Fruit fly (Drosophila melanogaster) whole organism, embryonic: ENCODE measurements around the gene Nepl3.
A peak's percentile ranks its signal among the peaks of the same experiment; 100 is the strongest.

Experiments
- CG10274 ChIP-seq: fragments of 200-800 bp; sonication (Bioruptor generic); optimal IDR thresholded peaks from 3 replicates; lab custom pipeline; 2017; ENCODE audit warnings: missing biosample characterization, mild to moderate bottlenecking, missing genetic modification characterization
- CG10321 ChIP-seq: fragments of 200-800 bp; sonication (Bioruptor generic); IDR thresholded peaks from 2 replicates; pipeline ENCODE4 v1.3.6; 2022; ENCODE audit warnings: missing biosample characterization, missing genetic modification characterization
- CG14050 ChIP-seq: fragments of 200-800 bp; sonication (Bioruptor generic); IDR thresholded peaks from 3 replicates; pipeline ENCODE4 v1.3.6; 2022; ENCODE audit warnings: missing biosample characterization, missing genetic modification characterization
- CG15269 ChIP-seq: fragments of 200-800 bp; sonication (Bioruptor generic); optimal IDR thresholded peaks from 2 replicates; lab custom pipeline; 2018; ENCODE audit warnings: missing biosample characterization, mild to moderate bottlenecking, missing genetic modification characterization, moderate library complexity
- CG15696 ChIP-seq: fragments of 200-800 bp; sonication (Bioruptor generic); optimal IDR thresholded peaks from 2 replicates; lab custom pipeline; 2019; ENCODE audit warnings: missing biosample characterization, mild to moderate bottlenecking, missing genetic modification characterization, moderate library complexity
- CG16863 ChIP-seq: fragments of 200-800 bp; sonication (Bioruptor generic); optimal IDR thresholded peaks from 3 replicates; lab custom pipeline; 2016; ENCODE audit warnings: missing biosample characterization, missing genetic modification characterization
- CG1832 ChIP-seq: fragments of 200-800 bp; sonication (Bioruptor generic); optimal IDR thresholded peaks from 2 replicates; lab custom pipeline; 2017; ENCODE audit warnings: missing biosample characterization, mild to moderate bottlenecking, missing genetic modification characterization, inconsistent platforms
- CG18476 ChIP-seq: fragments of 200-800 bp; sonication (Bioruptor generic); optimal IDR thresholded peaks from 2 replicates; lab custom pipeline; 2016; ENCODE audit warnings: missing biosample characterization, mild to moderate bottlenecking, missing genetic modification characterization
- CG2202 ChIP-seq: fragments of 200-800 bp; sonication (Bioruptor generic); optimal IDR thresholded peaks from 2 replicates; lab custom pipeline; 2018; ENCODE audit warnings: missing biosample characterization, mild to moderate bottlenecking, missing genetic modification characterization
- CG30403 ChIP-seq: fragments of 200-800 bp; sonication (Bioruptor generic); optimal IDR thresholded peaks from 3 replicates; lab custom pipeline; 2016; ENCODE audit warnings: missing biosample characterization, missing genetic modification characterization
- CG31365 ChIP-seq: fragments of 200-800 bp; sonication (Bioruptor generic); optimal IDR thresholded peaks from 2 replicates; lab custom pipeline; 2018; ENCODE audit warnings: missing biosample characterization, mild to moderate bottlenecking, missing genetic modification characterization
- CG3407 ChIP-seq: fragments of 200-800 bp; sonication (Bioruptor generic); optimal IDR thresholded peaks from 2 replicates; lab custom pipeline; 2018; ENCODE audit warnings: missing biosample characterization, mild to moderate bottlenecking, missing genetic modification characterization
- CG3838 ChIP-seq: fragments of 200-800 bp; sonication (Bioruptor generic); optimal IDR thresholded peaks from 3 replicates; lab custom pipeline; 2016; ENCODE audit warnings: missing biosample characterization, missing genetic modification characterization
- CG4707 ChIP-seq: fragments of 200-800 bp; sonication (Bioruptor generic); optimal IDR thresholded peaks from 2 replicates; lab custom pipeline; 2018; ENCODE audit warnings: missing biosample characterization, mild to moderate bottlenecking, missing genetic modification characterization, moderate library complexity
- CG5245 ChIP-seq: fragments of 200-800 bp; sonication (Bioruptor generic); optimal IDR thresholded peaks from 3 replicates; lab custom pipeline; 2016; ENCODE audit warnings: missing biosample characterization, missing genetic modification characterization
- CG6175 ChIP-seq: fragments of 200-800 bp; sonication (Bioruptor generic); IDR thresholded peaks from 3 replicates; pipeline ENCODE4 v1.3.6; 2022; ENCODE audit warnings: missing biosample characterization, missing genetic modification characterization
- CG6654 ChIP-seq: fragments of 200-800 bp; sonication (Bioruptor generic); optimal IDR thresholded peaks from 2 replicates; lab custom pipeline; 2017; ENCODE audit warnings: missing biosample characterization, mild to moderate bottlenecking, missing genetic modification characterization
- CG7745 ChIP-seq: fragments of 200-800 bp; sonication (Bioruptor generic); optimal IDR thresholded peaks from 2 replicates; lab custom pipeline; 2018; ENCODE audit warnings: missing biosample characterization, mild to moderate bottlenecking, missing genetic modification characterization, moderate library complexity
- CG7928 ChIP-seq: fragments of 200-800 bp; sonication (Bioruptor generic); optimal IDR thresholded peaks from 2 replicates; lab custom pipeline; 2017; ENCODE audit warnings: missing biosample characterization, mild to moderate bottlenecking, missing genetic modification characterization
- CG9797 ChIP-seq: fragments of 200-800 bp; sonication (Bioruptor generic); optimal IDR thresholded peaks from 3 replicates; lab custom pipeline; 2018; ENCODE audit warnings: missing biosample characterization, mild to moderate bottlenecking, missing genetic modification characterization
- Dek ChIP-seq: fragments of 200-800 bp; sonication (Bioruptor generic); optimal IDR thresholded peaks from 3 replicates; lab custom pipeline; 2019; ENCODE audit warnings: missing biosample characterization, mild to moderate bottlenecking, missing genetic modification characterization, moderate library complexity
- Fer1 ChIP-seq: fragments of 200-800 bp; sonication (Bioruptor generic); optimal IDR thresholded peaks from 2 replicates; lab custom pipeline; 2017; ENCODE audit warnings: missing biosample characterization, mild to moderate bottlenecking, missing genetic modification characterization
- Lhr ChIP-seq: fragments of 200-800 bp; sonication (Bioruptor generic); optimal IDR thresholded peaks from 3 replicates; lab custom pipeline; 2017; ENCODE audit warnings: mild to moderate bottlenecking, missing biosample characterization, missing genetic modification reagents, missing genetic modification characterization
- MBD-R2 ChIP-seq: fragments of 200-800 bp; sonication (Bioruptor generic); IDR thresholded peaks from 2 replicates; pipeline ENCODE4 v1.3.6; 2022; ENCODE audit warnings: missing biosample characterization, missing genetic modification characterization
- Mes4 ChIP-seq: fragments of 200-800 bp; sonication (Bioruptor generic); optimal IDR thresholded peaks from 2 replicates; lab custom pipeline; 2016; ENCODE audit warnings: missing biosample characterization, missing genetic modification characterization
- Nf-YB ChIP-seq: fragments of 200-800 bp; sonication (Bioruptor generic); optimal IDR thresholded peaks from 3 replicates; lab custom pipeline; 2019; ENCODE audit warnings: missing biosample characterization, mild to moderate bottlenecking, missing genetic modification characterization, moderate library complexity
- Oli ChIP-seq: fragments of 200-800 bp; sonication (Bioruptor generic); optimal IDR thresholded peaks from 2 replicates; lab custom pipeline; 2018; ENCODE audit warnings: missing biosample characterization, mild to moderate bottlenecking, missing genetic modification characterization, moderate library complexity
- Optix ChIP-seq: fragments of 200-800 bp; sonication (Bioruptor generic); IDR thresholded peaks from 3 replicates; pipeline ENCODE4 v1.3.6; 2022; ENCODE audit warnings: missing biosample characterization, missing genetic modification characterization
- Usf ChIP-seq: fragments of 200-800 bp; sonication (Bioruptor generic); optimal IDR thresholded peaks from 2 replicates; lab custom pipeline; 2017; ENCODE audit warnings: missing genotype, missing biosample characterization, missing genetic modification characterization
- abd-A ChIP-seq: fragments of 200-800 bp; sonication (Bioruptor generic); optimal IDR thresholded peaks from 3 replicates; lab custom pipeline; 2019; ENCODE audit warnings: missing biosample characterization, mild to moderate bottlenecking, missing genetic modification characterization, moderate library complexity
- ato ChIP-seq: fragments of 200-800 bp; sonication (Bioruptor generic); IDR thresholded peaks from 2 replicates; pipeline ENCODE4 v1.3.6; 2022; ENCODE audit warnings: missing biosample characterization, missing genetic modification characterization; ENCODE audit not compliant: partially characterized antibody
- bab2 ChIP-seq: fragments of 200-800 bp; sonication (Bioruptor generic); optimal IDR thresholded peaks from 2 replicates; lab custom pipeline; 2016; ENCODE audit warnings: missing biosample characterization, missing genetic modification characterization
- bcd ChIP-seq: fragments of 200-800 bp; sonication (Bioruptor generic); optimal IDR thresholded peaks from 2 replicates; lab custom pipeline; 2017; ENCODE audit warnings: missing biosample characterization, mild to moderate bottlenecking, missing genetic modification characterization
- br ChIP-seq: fragments of >200 bp; optimal IDR thresholded peaks from 2 replicates; lab custom pipeline; 2017
- cad ChIP-seq: fragments of >200 bp; optimal IDR thresholded peaks from 2 replicates; lab custom pipeline; 2017; ENCODE audit warnings: missing biosample characterization, missing genetic modification characterization
- corto ChIP-seq: fragments of 200-800 bp; sonication (Bioruptor generic); optimal IDR thresholded peaks from 2 replicates; lab custom pipeline; 2016; ENCODE audit warnings: missing biosample characterization, mild to moderate bottlenecking, missing genetic modification characterization, moderate library complexity
- exex ChIP-seq: fragments of 200-800 bp; sonication (Bioruptor generic); optimal IDR thresholded peaks from 4 replicates; lab custom pipeline; 2018; ENCODE audit warnings: missing biosample characterization, mild to moderate bottlenecking, missing genetic modification characterization, moderate library complexity
- fu2 ChIP-seq: fragments of 200-800 bp; sonication (Bioruptor generic); optimal IDR thresholded peaks from 2 replicates; lab custom pipeline; 2016; ENCODE audit warnings: missing biosample characterization, missing genetic modification characterization
- hbn ChIP-seq: fragments of 200-800 bp; sonication (Bioruptor generic); IDR thresholded peaks from 2 replicates; pipeline ENCODE4 v1.3.6; 2022; ENCODE audit warnings: missing biosample characterization, missing genetic modification characterization; ENCODE audit not compliant: partially characterized antibody
- jumu ChIP-seq: fragments of 200-800 bp; sonication (Bioruptor generic); optimal IDR thresholded peaks from 3 replicates; lab custom pipeline; 2016; ENCODE audit warnings: missing biosample characterization, missing genetic modification characterization
- nerfin-1 ChIP-seq: fragments of 200-800 bp; sonication (Bioruptor generic); optimal IDR thresholded peaks from 3 replicates; lab custom pipeline; 2019; ENCODE audit warnings: missing biosample characterization, mild to moderate bottlenecking, missing genetic modification characterization, moderate library complexity
- oc ChIP-seq: fragments of 200-800 bp; sonication (Bioruptor generic); optimal IDR thresholded peaks from 2 replicates; lab custom pipeline; 2018; ENCODE audit warnings: missing biosample characterization, mild to moderate bottlenecking, missing genetic modification characterization, moderate library complexity
- pb ChIP-seq: fragments of 200-800 bp; sonication (Bioruptor generic); optimal IDR thresholded peaks from 3 replicates; lab custom pipeline; 2016; ENCODE audit warnings: missing biosample characterization, missing genetic modification characterization
- psq ChIP-seq: fragments of 200-800 bp; sonication (Bioruptor generic); optimal IDR thresholded peaks from 2 replicates; lab custom pipeline; 2017; ENCODE audit warnings: missing biosample characterization, missing genetic modification characterization
- pzg ChIP-seq: fragments of 200-800 bp; sonication (Bioruptor generic); optimal IDR thresholded peaks from 3 replicates; lab custom pipeline; 2018; ENCODE audit warnings: missing biosample characterization, mild to moderate bottlenecking, missing genetic modification characterization, moderate library complexity
- slbo ChIP-seq: fragments of 200-800 bp; sonication (Bioruptor generic); IDR thresholded peaks from 2 replicates; pipeline ENCODE4 v1.3.6; 2022; ENCODE audit warnings: missing biosample characterization, missing genetic modification characterization
- tll ChIP-seq, 2 experiments: fragments of 200-800 bp in 1 of 2; fragments of >200 bp in 1 of 2; sonication (Bioruptor generic) in 1 of 2; optimal IDR thresholded peaks; 2 replicates each; lab custom pipeline; 2017 to 2019; ENCODE audit warnings: missing biosample characterization in 2 of 2, missing genetic modification characterization in 2 of 2, mild to moderate bottlenecking in 1 of 2, moderate library complexity in 1 of 2
- ttk ChIP-seq: fragments of 200-800 bp; sonication (Bioruptor generic); IDR thresholded peaks from 2 replicates; pipeline ENCODE4 v2.1.2; 2022; ENCODE audit warnings: missing biosample characterization, missing genetic modification characterization
- tx ChIP-seq: fragments of 200-800 bp; sonication (Bioruptor generic); optimal IDR thresholded peaks from 2 replicates; lab custom pipeline; 2016; ENCODE audit warnings: missing biosample characterization, missing genetic modification characterization
- yki ChIP-seq: fragments of >200 bp; optimal IDR thresholded peaks from 3 replicates; lab custom pipeline; 2018

Nepl3 gene

dm6 chr2L:5052367-5052914, 5.6 kb downstream of the Nepl3 start, which contains the start of gene senju (continued):
- peak; percentile 38 for TF ChIP-seq CG15696 (tag; lab: Kevin White, UChicago)
- TF ChIP-seq exex (tag; lab: Kevin White, UChicago) = peak; percentile 39
- no peak for TF ChIP-seq br (lab: Kevin White, UChicago)
- peak; percentile 79 for TF ChIP-seq pb (GFP tag; lab: Kevin White, UChicago)
- peak; percentile 79 for TF ChIP-seq Usf (GFP tag; lab: Kevin White, UChicago)
- TF ChIP-seq CG1832 = peak; percentile 31
- peak; percentile 65 for TF ChIP-seq CG4707 (GFP tag; lab: Kevin White, UChicago)
- peak; percentile 54 for TF ChIP-seq corto (GFP tag; lab: Kevin White, UChicago)
- peak; percentile 87 for TF ChIP-seq Fer1 (GFP tag; lab: Kevin White, UChicago)
- TF ChIP-seq abd-A (tag; lab: Kevin White, UChicago) = peak; percentile 68
- TF ChIP-seq CG3838 (GFP tag; lab: Kevin White, UChicago) = peak; percentile 33
- TF ChIP-seq Optix = peak; percentile 81
- peak; percentile 66 for TF ChIP-seq CG3407 (GFP tag; lab: Kevin White, UChicago)
- peak; percentile 32 for TF ChIP-seq CG7928 (GFP tag; lab: Kevin White, UChicago)
- peak; percentile 98 for TF ChIP-seq MBD-R2
- peak; percentile 60 for TF ChIP-seq CG6654 (GFP tag; lab: Kevin White, UChicago)
- TF ChIP-seq CG10321 (GFP tag; lab: Robert Waterston, UW) = 0 out of 2 replicates have a peak, but pooled peaks have one; percentile 32
- TF ChIP-seq CG30403 = peak; percentile 90
- TF ChIP-seq yki (lab: Kevin White, UChicago) = no peak
- TF ChIP-seq bab2 (GFP tag; lab: Kevin White, UChicago) = peak; percentile 91
- peak; percentile 75 for TF ChIP-seq Dek (tag; lab: Kevin White, UChicago)
- peak; percentile 58 for TF ChIP-seq psq
- peak; percentile 89 for TF ChIP-seq jumu (GFP tag; lab: Kevin White, UChicago)
- peak; percentile 75 for TF ChIP-seq CG31365
- TF ChIP-seq tx (GFP tag; lab: Kevin White, UChicago) = peak; percentile 82
- peak; percentile 61 for TF ChIP-seq CG9797 (GFP tag; lab: Kevin White, UChicago)
- TF ChIP-seq ttk (GFP tag; lab: Robert Waterston, UW) = peak; percentile 69
- TF ChIP-seq Nf-YB (GFP tag; lab: Kevin White, UChicago) = peak; percentile 58
- TF ChIP-seq fu2 (GFP tag; lab: Kevin White, UChicago) = peak; percentile 88
- peak; percentile 39 for TF ChIP-seq oc
- peak; percentile 77 for TF ChIP-seq CG2202 (tag; lab: Kevin White, UChicago)
- peak; percentile 71 for TF ChIP-seq nerfin-1 (tag; lab: Kevin White, UChicago)
- TF ChIP-seq CG15269 (tag; lab: Kevin White, UChicago) = peak; percentile 83
- peak; percentile 76 for TF ChIP-seq CG18476 (GFP tag; lab: Kevin White, UChicago)
- TF ChIP-seq bcd (GFP tag; lab: Kevin White, UChicago) = peak; percentile 83
- TF ChIP-seq CG6175 (GFP tag; lab: Robert Waterston, UW) = peak; percentile 52; the same call in 2 of the 3 replicates
- peak; percentile 83 for TF ChIP-seq slbo (GFP tag; lab: Robert Waterston, UW)
- peak; percentile 65 for TF ChIP-seq CG14050 (GFP tag; lab: Robert Waterston, UW)
- TF ChIP-seq cad (GFP tag; lab: Kevin White, UChicago) = no peak
- TF ChIP-seq ato (GFP tag; lab: Robert Waterston, UW) = peak; percentile 66
- peak; percentile 95 for TF ChIP-seq pzg (GFP tag; lab: Kevin White, UChicago)
- TF ChIP-seq tll (GFP tag; optimal IDR thresholded peaks at IDR 0.05; lab: Kevin White, UChicago) = peak in 1 of 2 experiments; percentile 19
- no peak for TF ChIP-seq CG7745 (tag; lab: Kevin White, UChicago)
- TF ChIP-seq CG16863 (GFP tag; lab: Kevin White, UChicago) = peak; percentile 85
- TF ChIP-seq Mes4 = peak; percentile 70
- peak; percentile 63 for TF ChIP-seq Lhr (GFP tag; lab: Kevin White, UChicago)
- TF ChIP-seq CG5245 (GFP tag; lab: Kevin White, UChicago) = peak; percentile 80
- TF ChIP-seq Oli = peak; percentile 78
- TF ChIP-seq CG10274 = peak; percentile 21
- 0 out of 2 replicates have a peak, but pooled peaks have one; percentile 42 for TF ChIP-seq hbn (GFP tag; lab: Robert Waterston, UW)
